Worm (Caenorhabditis elegans) whole organism, L4/young adult: ENCODE results near the gene cec-7.

ENCODE experiments used
- W03F9.2 ChIP-seq: fragments of 150-350 bp; optimal IDR thresholded peaks from 2 replicates; lab custom pipeline; 2014; ENCODE audit warnings: missing biosample characterization, missing genetic modification characterization
- dao-5 ChIP-seq: sonication (generic microtip); optimal IDR thresholded peaks from 2 replicates; lab custom pipeline; 2016; ENCODE audit warnings: missing genotype, missing genetic modification characterization, moderate library complexity, missing compliant biosample characterization
- him-1 ChIP-seq: sonication (generic microtip); optimal IDR thresholded peaks from 2 replicates; lab custom pipeline; 2016; ENCODE audit warnings: missing genotype, missing genetic modification reagents, missing genetic modification characterization, missing compliant biosample characterization

cec-7 gene

ce11 chrIII:12848981-12849589, 28.3 kb downstream of the cec-7 start:
- TF ChIP-seq him-1 (no peak), W03F9.2 (tag; lab: Kevin White, UChicago) (no peak), dao-5 (tag; lab: Kevin White, UChicago) (no peak)

- TF ChIP-seq W03F9.2 (tag; lab: Kevin White, UChicago): no peak
- TF ChIP-seq him-1: no peak
- TF ChIP-seq dao-5 (tag; lab: Kevin White, UChicago): no peak
Measured at ce11 chrIII:12847623-12848022, 29.8 kb downstream of the cec-7 start.

ce11 chrIII:12842858-12843257, 34.5 kb downstream of the cec-7 start:
- TF ChIP-seq him-1 (no peak), W03F9.2 (tag; lab: Kevin White, UChicago) (peak; percentile 16), dao-5 (tag; lab: Kevin White, UChicago) (no peak)

ce11 chrIII:12841328-12841727, 36.0 kb downstream of the cec-7 start:
- TF ChIP-seq him-1 (no peak), dao-5 (tag; lab: Kevin White, UChicago) (no peak), W03F9.2 (tag; lab: Kevin White, UChicago) (peak; percentile 40)

- TF ChIP-seq him-1 (no peak), dao-5 (tag; lab: Kevin White, UChicago) (no peak), W03F9.2 (tag; lab: Kevin White, UChicago) (no peak)
Measured at ce11 chrIII:12840204-12840603, 37.2 kb downstream of the cec-7 start.

- no peak for TF ChIP-seq W03F9.2 (tag; lab: Kevin White, UChicago)
- TF ChIP-seq him-1: no peak
- TF ChIP-seq dao-5 (tag; lab: Kevin White, UChicago): no peak
Measured at ce11 chrIII:12838913-12839366, 38.4 kb downstream of the cec-7 start, which contains the start of gene Y37D8A.4. TSS of gene Y37D8A.4 (minus strand) at chrIII:12838963.

ce11 chrIII:12838299-12838698, 39.1 kb downstream of the cec-7 start:
- TF ChIP-seq W03F9.2 (tag; lab: Kevin White, UChicago) (no peak), him-1 (no peak), dao-5 (tag; lab: Kevin White, UChicago) (no peak)

- TF ChIP-seq dao-5 (tag; lab: Kevin White, UChicago) (no peak), him-1 (no peak), W03F9.2 (tag; lab: Kevin White, UChicago) (no peak)
Measured at ce11 chrIII:12836742-12837285, 40.6 kb downstream of the cec-7 start.

ce11 chrIII:12833079-12833478, 44.3 kb downstream of the cec-7 start:
- TF ChIP-seq dao-5 (tag; lab: Kevin White, UChicago) (no peak), W03F9.2 (tag; lab: Kevin White, UChicago) (no peak), him-1 (no peak)

- TF ChIP-seq dao-5 (tag; lab: Kevin White, UChicago): no peak
- no peak for TF ChIP-seq him-1
- TF ChIP-seq W03F9.2 (tag; lab: Kevin White, UChicago): no peak
Measured at ce11 chrIII:12831696-12832095, 45.7 kb downstream of the cec-7 start.

ce11 chrIII:12829068-12829467, 48.3 kb downstream of the cec-7 start, which contains the start of gene Y37D8A.3:
TSS of gene Y37D8A.3 (plus strand) at chrIII:12829368.
- TF ChIP-seq W03F9.2 (tag; lab: Kevin White, UChicago): no peak
- TF ChIP-seq him-1: no peak
- no peak for TF ChIP-seq dao-5 (tag; lab: Kevin White, UChicago)
